Worm (Caenorhabditis elegans) whole organism, L3 larva: ENCODE results near the gene AH6.17.

Experiments used
- ZK546.5 ChIP-seq: sonication (generic microtip); optimal IDR thresholded peaks from 2 replicates; lab custom pipeline; 2017; ENCODE audit warnings: missing biosample characterization, missing genetic modification characterization
- ama-1 ChIP-seq: fragments of 150-350 bp; optimal IDR thresholded peaks from 2 replicates; lab custom pipeline; 2018
- ceh-16 ChIP-seq: sonication (generic microtip); optimal IDR thresholded peaks from 2 replicates; lab custom pipeline; 2017; ENCODE audit warnings: missing biosample characterization, missing genetic modification characterization
- ceh-28 ChIP-seq: fragments of 150-350 bp; optimal IDR thresholded peaks from 2 replicates; lab custom pipeline; 2014; ENCODE audit warnings: missing biosample characterization, missing genetic modification reagents, missing genetic modification characterization
- ceh-82 ChIP-seq: fragments of 150-350 bp; optimal IDR thresholded peaks from 2 replicates; lab custom pipeline; 2014; ENCODE audit warnings: missing biosample characterization, missing genetic modification characterization
- egl-5 ChIP-seq: fragments of 150-350 bp; optimal IDR thresholded peaks from 2 replicates; lab custom pipeline; 2017; ENCODE audit warnings: missing biosample characterization, missing genetic modification reagents, missing genetic modification characterization, inconsistent platforms
- elt-2 ChIP-seq: sonication (generic microtip); optimal IDR thresholded peaks from 2 replicates; lab custom pipeline; 2016; ENCODE audit warnings: missing genetic modification reagents, mild to moderate bottlenecking, missing genetic modification characterization, missing compliant biosample characterization
- elt-3 ChIP-seq, 3 experiments: fragments of 150-350 bp in 1 of 3; sonication (generic microtip) in 2 of 3; optimal IDR thresholded peaks; 2 replicates in 2 of 3; 4 replicates in 1 of 3; lab custom pipeline; 2014 to 2017; ENCODE audit warnings: missing biosample characterization in 3 of 3, missing genetic modification characterization in 3 of 3
- eor-1 ChIP-seq, 2 experiments: fragments of 150-350 bp; optimal IDR thresholded peaks; 2 replicates each; lab custom pipeline; 2014 to 2018; ENCODE audit warnings: missing biosample characterization in 2 of 2, missing genetic modification characterization in 2 of 2
- fkh-10 ChIP-seq: sonication (generic microtip); optimal IDR thresholded peaks from 2 replicates; lab custom pipeline; 2017; ENCODE audit warnings: missing biosample characterization, missing genetic modification reagents, missing genetic modification characterization
- fkh-2 ChIP-seq: fragments of 150-350 bp; optimal IDR thresholded peaks from 2 replicates; lab custom pipeline; 2014; ENCODE audit warnings: missing biosample characterization, missing genetic modification reagents, missing genetic modification characterization
- fos-1 ChIP-seq: fragments of 150-350 bp; optimal IDR thresholded peaks from 2 replicates; lab custom pipeline; 2014; ENCODE audit warnings: missing biosample characterization, missing genetic modification characterization
- hmg-11 ChIP-seq: sonication (generic microtip); optimal IDR thresholded peaks from 2 replicates; lab custom pipeline; 2016; ENCODE audit warnings: missing genetic modification characterization, missing compliant biosample characterization
- jun-1 ChIP-seq: fragments of 150-350 bp; optimal IDR thresholded peaks from 2 replicates; lab custom pipeline; 2014; ENCODE audit warnings: missing biosample characterization, missing genetic modification reagents, missing genetic modification characterization
- lin-15B ChIP-seq: fragments of 150-350 bp; optimal IDR thresholded peaks from 2 replicates; lab custom pipeline; 2014; ENCODE audit warnings: missing biosample characterization, missing genetic modification characterization
- lin-39 ChIP-seq: fragments of 150-350 bp; optimal IDR thresholded peaks from 2 replicates; lab custom pipeline; 2018; ENCODE audit warnings: missing biosample characterization, missing genetic modification reagents, missing genetic modification characterization
- lsy-12 ChIP-seq: sonication (generic microtip); optimal IDR thresholded peaks from 2 replicates; lab custom pipeline; 2016; ENCODE audit warnings: mild to moderate bottlenecking, missing genetic modification characterization, missing compliant biosample characterization
- mdl-1 ChIP-seq: fragments of 150-350 bp; optimal IDR thresholded peaks from 2 replicates; lab custom pipeline; 2014; ENCODE audit warnings: missing biosample characterization, missing genetic modification characterization
- mml-1 ChIP-seq: fragments of 150-350 bp; sonication (generic microtip); optimal IDR thresholded peaks from 3 replicates; lab custom pipeline; 2014; ENCODE audit warnings: missing biosample characterization, missing genetic modification characterization
- nfya-1 ChIP-seq: sonication (generic microtip); optimal IDR thresholded peaks from 2 replicates; lab custom pipeline; 2017; ENCODE audit warnings: missing genetic modification characterization, mild to moderate bottlenecking, missing compliant biosample characterization, antibody characterized with exemption, moderate library complexity; ENCODE audit not compliant: insufficient read depth
- nhr-11 ChIP-seq: fragments of 150-350 bp; optimal IDR thresholded peaks from 2 replicates; lab custom pipeline; 2014; ENCODE audit warnings: missing biosample characterization, missing genetic modification characterization
- nhr-12 ChIP-seq: fragments of 150-350 bp; optimal IDR thresholded peaks from 2 replicates; lab custom pipeline; 2014; ENCODE audit warnings: missing biosample characterization, missing genetic modification characterization
- nhr-23 ChIP-seq: fragments of 150-350 bp; optimal IDR thresholded peaks from 2 replicates; lab custom pipeline; 2014; ENCODE audit warnings: missing biosample characterization, missing genetic modification reagents, missing genetic modification characterization
- nhr-237 ChIP-seq: fragments of 150-350 bp; optimal IDR thresholded peaks from 2 replicates; lab custom pipeline; 2014; ENCODE audit warnings: missing biosample characterization, missing genetic modification characterization
- nhr-28 ChIP-seq: fragments of 150-350 bp; optimal IDR thresholded peaks from 2 replicates; lab custom pipeline; 2014; ENCODE audit warnings: missing biosample characterization, missing genetic modification characterization
- nhr-43 ChIP-seq: sonication (generic microtip); optimal IDR thresholded peaks from 2 replicates; lab custom pipeline; 2016; ENCODE audit warnings: mild to moderate bottlenecking, missing genetic modification characterization, missing compliant biosample characterization; ENCODE audit not compliant: poor library complexity, severe bottlenecking
- nhr-67 ChIP-seq: fragments of 150-350 bp; optimal IDR thresholded peaks from 2 replicates; lab custom pipeline; 2014; ENCODE audit warnings: missing biosample characterization, missing genetic modification characterization
- nhr-76 ChIP-seq: fragments of 150-350 bp; sonication (generic microtip); optimal IDR thresholded peaks from 5 replicates; lab custom pipeline; 2014; ENCODE audit warnings: missing biosample characterization, missing genetic modification characterization
- pha-4 ChIP-seq: fragments of 150-350 bp; optimal IDR thresholded peaks from 2 replicates; lab custom pipeline; 2014; ENCODE audit warnings: missing biosample characterization, missing genetic modification reagents, missing genetic modification characterization
- pqm-1 ChIP-seq: fragments of 150-350 bp; optimal IDR thresholded peaks from 2 replicates; lab custom pipeline; 2017; ENCODE audit warnings: missing biosample characterization, missing genetic modification characterization, inconsistent platforms
- sea-2 ChIP-seq: fragments of 150-350 bp; sonication (generic microtip); optimal IDR thresholded peaks from 4 replicates; lab custom pipeline; 2014; ENCODE audit warnings: missing biosample characterization, missing genetic modification reagents, missing genetic modification characterization
- skn-1 ChIP-seq: fragments of 150-350 bp; optimal IDR thresholded peaks from 2 replicates; lab custom pipeline; 2014; ENCODE audit warnings: missing biosample characterization, missing genetic modification characterization
- snpc-4 ChIP-seq: fragments of 150-350 bp; optimal IDR thresholded peaks from 2 replicates; lab custom pipeline; 2014; ENCODE audit warnings: missing biosample characterization, missing genetic modification characterization
- tbx-2 ChIP-seq: sonication (generic microtip); optimal IDR thresholded peaks from 2 replicates; lab custom pipeline; 2016; ENCODE audit warnings: mild to moderate bottlenecking, missing genetic modification characterization, missing compliant biosample characterization
- unc-39 ChIP-seq: sonication (generic microtip); optimal IDR thresholded peaks from 4 replicates; lab custom pipeline; 2017; ENCODE audit warnings: missing biosample characterization, missing genetic modification characterization
- unc-62 ChIP-seq: fragments of 150-350 bp; sonication (generic microtip); optimal IDR thresholded peaks from 4 replicates; lab custom pipeline; 2014; ENCODE audit warnings: missing biosample characterization, missing genetic modification reagents, missing genetic modification characterization
- zag-1 ChIP-seq: fragments of 150-350 bp; optimal IDR thresholded peaks from 2 replicates; lab custom pipeline; 2014; ENCODE audit warnings: missing biosample characterization, missing genetic modification characterization
- ztf-4 ChIP-seq: fragments of 150-350 bp; optimal IDR thresholded peaks from 2 replicates; lab custom pipeline; 2014; ENCODE audit warnings: missing biosample characterization, missing genetic modification characterization

The AH6.17 gene

DNA sequence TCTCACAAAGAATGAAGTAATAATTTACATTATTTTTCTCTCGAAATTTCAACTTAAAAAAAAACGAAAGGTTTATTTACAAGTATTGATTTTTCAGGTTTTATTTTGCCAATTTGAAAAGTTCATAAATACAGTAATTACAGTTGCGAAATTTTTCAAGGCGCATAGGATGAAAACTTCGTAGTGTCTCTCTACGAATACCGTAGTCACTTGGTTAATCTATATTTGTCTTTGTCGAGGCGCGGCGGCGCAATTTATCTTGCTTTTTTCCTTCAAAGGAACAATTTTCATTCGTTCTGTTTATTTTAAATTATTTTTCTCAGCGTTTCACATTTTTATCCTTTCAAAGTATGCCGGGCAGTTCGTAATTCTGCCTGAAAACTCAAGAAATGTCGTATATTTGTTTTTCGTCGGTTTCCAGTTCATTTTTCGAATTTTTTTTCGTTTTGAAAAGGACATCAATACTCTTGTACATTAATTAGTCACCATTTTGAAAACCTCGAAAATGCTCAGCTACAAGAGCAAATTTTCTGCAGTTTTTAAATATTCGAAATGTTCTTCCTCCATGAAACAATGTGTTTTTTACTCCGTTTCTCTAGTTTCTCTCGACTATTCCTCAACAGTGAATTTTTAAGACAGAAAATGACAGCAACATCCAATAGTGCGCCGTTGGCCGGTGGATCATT lies 712 bp downstream of the AH6.17 start, which contains the start of gene mex-6:
TSS of gene mex-6 (plus strand) at position 636 of the 686 bp plus-strand sequence.
- TF ChIP-seq ceh-16 (tag; lab: Kevin White, UChicago) (no peak), nhr-28 (tag; lab: Kevin White, UChicago) (no peak), unc-39 (tag; lab: Kevin White, UChicago) (no peak), ama-1 (no peak), fkh-2 (no peak), lsy-12 (tag; lab: Kevin White, UChicago) (no peak), lin-15B (tag; lab: Kevin White, UChicago) (no peak)
- TF ChIP-seq, all 47 proteins: peak for 0

DNA sequence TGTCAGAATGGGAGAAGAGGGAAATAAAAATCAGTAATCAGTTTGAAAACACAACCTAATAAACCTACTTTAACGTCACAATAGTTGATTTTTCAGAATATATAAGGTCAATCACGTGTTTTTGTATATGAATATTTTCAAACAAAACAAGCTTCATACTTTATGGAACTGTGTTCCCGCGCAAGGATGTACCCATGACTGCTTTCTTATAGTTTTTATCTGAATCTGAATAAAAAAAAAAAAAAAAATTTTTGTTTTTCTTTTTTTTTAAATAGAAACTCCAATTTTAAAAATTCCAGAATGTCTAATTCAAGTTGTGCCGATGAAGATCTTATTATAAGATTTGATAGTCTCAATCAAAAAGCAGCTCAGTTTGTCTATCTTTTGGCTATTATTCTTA lies 5.5 kb downstream of the AH6.17 start, which contains the start of gene sra-2:
TSS of gene sra-2 (plus strand) at position 301 of the 400 bp plus-strand sequence.
- TF ChIP-seq fos-1 (no peak), nhr-67 (tag; lab: Kevin White, UChicago) (no peak), sea-2 (no peak), unc-62 (GFP tag; lab: Kevin White, UChicago) (no peak), ceh-82 (tag; lab: Kevin White, UChicago) (no peak)

DNA sequence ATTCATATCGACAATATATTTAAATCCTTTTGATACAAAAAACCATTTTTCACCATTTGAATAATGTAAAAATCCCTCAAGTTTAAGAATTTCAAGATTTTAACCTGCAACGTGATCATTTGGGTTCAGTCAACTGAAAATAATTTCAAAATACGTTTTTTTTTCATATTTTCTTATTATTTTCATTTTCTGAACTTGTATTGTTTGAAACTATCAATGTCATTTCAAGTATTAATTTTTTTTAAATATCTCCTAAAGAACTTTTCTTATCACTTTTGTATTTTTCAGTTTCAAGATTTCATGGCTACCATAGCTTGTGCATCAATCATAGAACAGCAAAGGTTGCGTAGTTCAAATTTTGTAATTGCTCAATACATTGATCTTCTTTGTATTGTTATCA lies 9.0 kb downstream of the AH6.17 start, which contains the start of gene sra-9:
TSS of gene sra-9 (plus strand) at position 301 of the 400 bp plus-strand sequence.
- no peak for TF ChIP-seq lin-39 (tag; lab: Kevin White, UChicago)

DNA sequence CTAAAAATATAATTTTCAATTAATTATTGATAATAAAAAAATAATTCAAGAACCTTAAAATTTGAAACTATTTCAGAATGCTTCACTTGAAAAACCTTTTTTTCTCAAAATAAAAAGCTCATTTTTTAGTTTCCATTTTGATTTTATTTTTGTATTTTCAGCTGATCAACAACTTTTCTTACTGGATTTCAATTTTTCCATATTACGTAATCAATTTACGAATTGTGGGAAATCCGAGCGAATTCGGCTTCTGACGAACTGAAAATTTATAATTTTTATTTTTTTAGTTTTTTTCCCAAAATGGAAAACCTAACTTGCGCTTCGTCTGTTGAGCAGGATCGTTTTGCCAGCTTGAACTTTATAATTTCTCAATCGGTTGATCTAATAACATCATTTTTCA lies 14.5 kb downstream of the AH6.17 start, which contains the start of gene sra-8:
TSS of gene sra-8 (plus strand) at position 301 of the 400 bp plus-strand sequence.
- TF ChIP-seq mdl-1 (tag; lab: Kevin White, UChicago) (no peak), nhr-237 (tag; lab: Kevin White, UChicago) (no peak), egl-5 (no peak), ztf-4 (tag; lab: Kevin White, UChicago) (no peak), tbx-2 (tag; lab: Kevin White, UChicago) (no peak), snpc-4 (no peak), unc-62 (GFP tag; lab: Kevin White, UChicago) (no peak), lin-39 (tag; lab: Kevin White, UChicago) (no peak), skn-1 (tag; lab: Kevin White, UChicago) (no peak), elt-3 (tag; optimal IDR thresholded peaks at IDR 0.05; lab: Kevin White, UChicago) (no peak), mml-1 (tag; lab: Kevin White, UChicago) (no peak), ceh-16 (tag; lab: Kevin White, UChicago) (no peak), nhr-67 (tag; lab: Kevin White, UChicago) (no peak), ZK546.5 (tag; lab: Kevin White, UChicago) (no peak), nhr-28 (tag; lab: Kevin White, UChicago) (no peak), lsy-12 (tag; lab: Kevin White, UChicago) (no peak), ama-1 (no peak), zag-1 (tag; lab: Kevin White, UChicago) (no peak)

DNA sequence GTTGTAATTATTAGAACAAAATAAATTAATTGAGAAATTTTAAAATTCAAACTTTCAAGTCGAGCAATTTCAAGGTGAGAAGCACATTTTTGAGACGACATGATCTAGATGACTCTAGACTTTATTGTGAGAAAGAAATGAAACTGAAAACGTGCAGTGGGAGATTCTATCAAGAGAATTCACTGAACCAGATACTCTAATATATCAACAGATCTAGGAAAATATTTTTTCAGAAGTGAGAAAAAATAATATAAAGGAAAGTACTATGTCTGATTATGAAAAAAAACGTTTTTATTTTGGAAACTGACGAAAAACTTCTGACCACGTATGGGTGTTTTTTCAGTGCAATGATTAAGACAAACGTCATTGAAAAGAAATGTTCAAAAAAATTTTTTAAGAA lies 17.8 kb downstream of the AH6.17 start, which contains the start of gene sra-3:
TSS of gene sra-3 (minus strand) at position 101 of the 400 bp plus-strand sequence.
- TF ChIP-seq skn-1 (tag; lab: Kevin White, UChicago) (no peak), nhr-11 (tag; lab: Kevin White, UChicago) (no peak), lsy-12 (tag; lab: Kevin White, UChicago) (no peak), nhr-12 (tag; lab: Kevin White, UChicago) (no peak), fkh-10 (GFP tag; lab: Kevin White, UChicago) (no peak), nfya-1 (tag; lab: Kevin White, UChicago) (no peak), zag-1 (tag; lab: Kevin White, UChicago) (no peak), jun-1 (tag; lab: Kevin White, UChicago) (no peak), tbx-2 (tag; lab: Kevin White, UChicago) (no peak), elt-3 (tag; optimal IDR thresholded peaks at IDR 0.05; lab: Kevin White, UChicago) (no peak), nhr-237 (tag; lab: Kevin White, UChicago) (no peak), mdl-1 (tag; lab: Kevin White, UChicago) (no peak), ceh-28 (no peak)

DNA sequence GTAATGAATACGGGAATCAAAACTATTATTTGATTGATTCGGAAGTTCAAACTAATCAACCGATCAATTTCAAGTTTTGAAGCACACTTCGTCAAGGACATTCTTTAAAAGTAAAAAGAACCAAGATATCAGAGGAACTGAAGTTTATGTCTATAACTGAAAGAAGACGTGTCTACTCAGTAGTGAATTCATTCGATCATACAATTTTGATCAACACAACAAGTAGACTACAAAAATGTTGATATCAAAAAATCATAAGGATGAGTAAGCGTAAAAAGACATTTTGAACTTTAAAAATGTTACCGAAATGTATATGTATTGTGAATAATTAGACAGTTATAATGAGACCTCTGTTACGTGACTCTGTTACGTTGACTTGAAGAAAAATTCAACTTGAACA lies 19.8 kb downstream of the AH6.17 start, which contains the start of gene sra-4:
TSS of gene sra-4 (minus strand) at position 101 of the 400 bp plus-strand sequence.
- no peak for TF ChIP-seq eor-1 (tag; optimal IDR thresholded peaks at IDR 0.05; lab: Kevin White, UChicago)
- no peak for TF ChIP-seq nhr-23 (tag; lab: Kevin White, UChicago)
- no peak for TF ChIP-seq nhr-76 (tag; lab: Kevin White, UChicago)
- no peak for TF ChIP-seq nhr-11 (tag; lab: Kevin White, UChicago)
- TF ChIP-seq pha-4 (tag; lab: Kevin White, UChicago), result no peak
- TF ChIP-seq fos-1, result no peak
- TF ChIP-seq nhr-43 (tag; lab: Kevin White, UChicago), result no peak
- no peak for TF ChIP-seq elt-2 (tag; lab: Kevin White, UChicago)
- TF ChIP-seq skn-1 (tag; lab: Kevin White, UChicago), result no peak
- no peak for TF ChIP-seq tbx-2 (tag; lab: Kevin White, UChicago)
- TF ChIP-seq hmg-11 (tag; lab: Kevin White, UChicago), result no peak
- TF ChIP-seq pqm-1 (tag; lab: Kevin White, UChicago), result no peak
- TF ChIP-seq lsy-12 (tag; lab: Kevin White, UChicago), result no peak
- no peak for TF ChIP-seq nhr-67 (tag; lab: Kevin White, UChicago)
- TF ChIP-seq sea-2, result no peak
- TF ChIP-seq nhr-237 (tag; lab: Kevin White, UChicago), result no peak
- TF ChIP-seq ZK546.5 (tag; lab: Kevin White, UChicago), result no peak
